Fruit fly (Drosophila melanogaster): ENCODE results near the gene CG6696.

The CG6696 gene

dm6 chrX:18645720-18646213 is 16.2 kb downstream of the CG6696 start (continued):
- TF ChIP-seq so (GFP tag; IDR thresholded peaks at IDR 0.05) (peak; percentile 61; the same call in 2 of the 3 replicates), usp (GFP tag; optimal IDR thresholded peaks at IDR 0.05) (no peak), CG17328 (GFP tag; IDR thresholded peaks at IDR 0.05) (peak; percentile 34; the same call in 1 of the 2 replicates), CG12391 (tag; optimal IDR thresholded peaks at IDR 0.05) (peak; percentile 67), cas (GFP tag; IDR thresholded peaks at IDR 0.05) (peak; percentile 31; the same call in 1 of the 2 replicates), hth (optimal IDR thresholded peaks at IDR 0.05) (no peak), CG1792 (GFP tag; optimal IDR thresholded peaks at IDR 0.05) (no peak), B-H2 (GFP tag; optimal IDR thresholded peaks at IDR 0.05) (peak; percentile 38), CG13894 (tag; optimal IDR thresholded peaks at IDR 0.05) (peak; percentile 60), Nf-YC (tag; optimal IDR thresholded peaks at IDR 0.05) (peak; percentile 19), az2 (GFP tag; optimal IDR thresholded peaks at IDR 0.05) (peak; percentile 57), dmrt99B (tag; optimal IDR thresholded peaks at IDR 0.05) (peak; percentile 71), ATbp (GFP tag; optimal IDR thresholded peaks at IDR 0.05) (peak; percentile 58), Antp (GFP tag; optimal IDR thresholded peaks at IDR 0.05) (no peak), sima (GFP tag; optimal IDR thresholded peaks at IDR 0.05) (no peak), unpg (GFP tag; optimal IDR thresholded peaks at IDR 0.05) (peak; percentile 60), Asciz (GFP tag; optimal IDR thresholded peaks at IDR 0.05) (peak; percentile 61), CG12104 (GFP tag; optimal IDR thresholded peaks at IDR 0.05) (peak; percentile 58), Deaf1 (tag; optimal IDR thresholded peaks at IDR 0.05) (peak; percentile 12), caup (GFP tag; optimal IDR thresholded peaks at IDR 0.05; ENCODE audit: severe bottlenecking) (peak; percentile 21), nerfin-2 (GFP tag; IDR thresholded peaks at IDR 0.05; ENCODE audit: partially characterized antibody) (no peak), shn (GFP tag; optimal IDR thresholded peaks at IDR 0.05) (peak; percentile 7), Vsx1 (GFP tag; optimal IDR thresholded peaks at IDR 0.05) (peak; percentile 19), zfh2 (GFP tag; optimal IDR thresholded peaks at IDR 0.05) (no peak), CG13624 (GFP tag; optimal IDR thresholded peaks at IDR 0.05) (peak; percentile 29), CG9215 (GFP tag; IDR thresholded peaks at IDR 0.05) (peak; percentile 47), CG9609 (GFP tag; optimal IDR thresholded peaks at IDR 0.05) (peak; percentile 8), CG1529 (GFP tag; optimal IDR thresholded peaks at IDR 0.05) (peak; percentile 52), CG6654 (GFP tag; optimal IDR thresholded peaks at IDR 0.05) (no peak), fd3F (GFP tag; optimal IDR thresholded peaks at IDR 0.05) (no peak), CG3726 (GFP tag; IDR thresholded peaks at IDR 0.05) (no peak), aop (GFP tag; IDR thresholded peaks at IDR 0.05) (no peak), disco-r (GFP tag; optimal IDR thresholded peaks at IDR 0.05) (no peak), CG13775 (GFP tag; optimal IDR thresholded peaks at IDR 0.05) (peak; percentile 67), tup (GFP tag; optimal IDR thresholded peaks at IDR 0.05) (peak; percentile 14), esg (GFP tag; conservative IDR thresholded peaks at IDR 0.05) (peak; percentile 60), ttk (GFP tag; IDR thresholded peaks at IDR 0.05) (peak; percentile 47; the same call in 1 of the 2 replicates), Lpt (GFP tag; optimal IDR thresholded peaks at IDR 0.05) (no peak), CG8359 (GFP tag; optimal IDR thresholded peaks at IDR 0.05; ENCODE audit: borderline replicate concordance) (no peak), fd102C (GFP tag; optimal IDR thresholded peaks at IDR 0.05) (peak; percentile 53), CG6254 (GFP tag; optimal IDR thresholded peaks at IDR 0.05) (peak; percentile 35), insv (GFP tag; optimal IDR thresholded peaks at IDR 0.05) (no peak), Ets97D (GFP tag; optimal IDR thresholded peaks at IDR 0.05) (no peak), Ptx1 (GFP tag; IDR thresholded peaks at IDR 0.05) (peak; percentile 67), HmgD (GFP tag; optimal IDR thresholded peaks at IDR 0.05) (no peak), mam (GFP tag; optimal IDR thresholded peaks at IDR 0.05) (peak; percentile 49), CG13424 (tag; optimal IDR thresholded peaks at IDR 0.05) (peak; percentile 62), bab2 (GFP tag; optimal IDR thresholded peaks at IDR 0.05) (peak; percentile 34), vnd (GFP tag; IDR thresholded peaks at IDR 0.05; ENCODE audit: partially characterized antibody) (no peak), jing (GFP tag; optimal IDR thresholded peaks at IDR 0.05) (no peak), Bgb (GFP tag; IDR thresholded peaks at IDR 0.05; ENCODE audit: partially characterized antibody) (no peak)

All from whole organism, embryonic.